Fruit fly (Drosophila melanogaster) whole organism, wandering third instar larva: ENCODE results near the gene CG17159.
A peak's percentile ranks its signal among the peaks of the same experiment; 100 is the strongest.

Experiments used
- Abd-B ChIP-seq: fragments of >200 bp; optimal IDR thresholded peaks from 2 replicates; lab custom pipeline; 2017; ENCODE audit warnings: missing biosample characterization, missing genetic modification characterization
- CG32264 ChIP-seq: fragments of 200-800 bp; sonication (Bioruptor generic); optimal IDR thresholded peaks from 2 replicates; lab custom pipeline; 2016; ENCODE audit warnings: missing biosample characterization, missing genetic modification characterization
- CG9705 ChIP-seq: fragments of 200-800 bp; sonication (Bioruptor generic); optimal IDR thresholded peaks from 2 replicates; lab custom pipeline; 2018; ENCODE audit warnings: missing biosample characterization, mild to moderate bottlenecking, missing genetic modification characterization
- CrebA ChIP-seq: fragments of 200-800 bp; sonication (Bioruptor generic); optimal IDR thresholded peaks from 2 replicates; lab custom pipeline; 2016; ENCODE audit warnings: missing biosample characterization, mild to moderate bottlenecking, missing genetic modification characterization, borderline replicate concordance
- Dfd ChIP-seq: fragments of >200 bp; optimal IDR thresholded peaks from 2 replicates; lab custom pipeline; 2017; ENCODE audit warnings: missing biosample characterization, missing genetic modification characterization
- Dif ChIP-seq: fragments of 200-275, 200-300 bp; sonication (Bioruptor generic); optimal IDR thresholded peaks from 2 replicates; lab custom pipeline; 2018; ENCODE audit warnings: missing biosample characterization, missing genetic modification characterization; ENCODE audit not compliant: partially characterized antibody
- GATAd ChIP-seq: sonication (Bioruptor generic); optimal IDR thresholded peaks from 2 replicates; lab custom pipeline; 2016; ENCODE audit warnings: missing biosample characterization, missing genetic modification characterization
- HLH106 ChIP-seq: fragments of 200-800 bp; optimal IDR thresholded peaks from 3 replicates; lab custom pipeline; 2019; ENCODE audit warnings: missing biosample characterization, mild to moderate bottlenecking, missing genetic modification characterization, moderate library complexity
- Hnf4 ChIP-seq: fragments of 200-800 bp; sonication (Bioruptor generic); optimal IDR thresholded peaks from 2 replicates; lab custom pipeline; 2016; ENCODE audit warnings: missing biosample characterization, mild to moderate bottlenecking, missing genetic modification characterization
- Hr78 ChIP-seq: fragments of >200 bp; optimal IDR thresholded peaks from 2 replicates; lab custom pipeline; 2017; ENCODE audit warnings: missing biosample characterization, missing genetic modification characterization
- Hr83 ChIP-seq: fragments of 200-300 bp; sonication (Bioruptor generic); optimal IDR thresholded peaks from 2 replicates; lab custom pipeline; 2016; ENCODE audit warnings: missing biosample characterization, mild to moderate bottlenecking, missing genetic modification characterization, moderate library complexity; ENCODE audit not compliant: poor library complexity, severe bottlenecking
- Jra ChIP-seq: sonication (Bioruptor generic); optimal IDR thresholded peaks from 2 replicates; lab custom pipeline; 2016; ENCODE audit warnings: missing biosample characterization, missing genetic modification characterization
- Mio ChIP-seq: sonication (Bioruptor generic); optimal IDR thresholded peaks from 2 replicates; lab custom pipeline; 2016; ENCODE audit warnings: missing biosample characterization, missing genetic modification characterization
- Myc ChIP-seq: fragments of >200 bp; optimal IDR thresholded peaks from 2 replicates; lab custom pipeline; 2017
- N ChIP-seq: fragments of >200 bp; optimal IDR thresholded peaks from 2 replicates; lab custom pipeline; 2018; ENCODE audit warnings: missing biosample characterization, missing external identifiers, missing genetic modification characterization
- OdsH ChIP-seq: fragments of 200-800 bp; sonication (Bioruptor generic); optimal IDR thresholded peaks from 2 replicates; lab custom pipeline; 2016; ENCODE audit warnings: missing biosample characterization, mild to moderate bottlenecking, missing genetic modification characterization
- Rel ChIP-seq, 2 experiments: fragments of 200-800 bp; sonication (Bioruptor generic) in 1 of 2; optimal IDR thresholded peaks; 2 replicates in 1 of 2; 3 replicates in 1 of 2; lab custom pipeline; 2016 to 2019; ENCODE audit warnings: mild to moderate bottlenecking in 2 of 2, missing biosample characterization in 2 of 2, missing genetic modification characterization in 2 of 2, moderate library complexity in 1 of 2
- Sp1 ChIP-seq: fragments of 200-800 bp; sonication (Bioruptor generic); optimal IDR thresholded peaks from 3 replicates; lab custom pipeline; 2019; ENCODE audit warnings: missing biosample characterization, mild to moderate bottlenecking, missing genetic modification characterization, moderate library complexity
- Vsx2 ChIP-seq: fragments of 200-300, 225-300 bp; sonication (Bioruptor generic); optimal IDR thresholded peaks from 2 replicates; lab custom pipeline; 2018; ENCODE audit warnings: missing biosample characterization, missing genetic modification characterization; ENCODE audit not compliant: partially characterized antibody
- br ChIP-seq: fragments of 200-800 bp; sonication (Bioruptor generic); optimal IDR thresholded peaks from 2 replicates; lab custom pipeline; 2016; ENCODE audit warnings: missing biosample characterization, missing genetic modification characterization
- brk ChIP-seq: fragments of 200-800 bp; sonication (Bioruptor generic); optimal IDR thresholded peaks from 2 replicates; lab custom pipeline; 2016; ENCODE audit warnings: missing biosample characterization, mild to moderate bottlenecking, missing genetic modification characterization
- dl ChIP-seq, 2 experiments: fragments of 175-275, 200-275 bp in 1 of 2; fragments of 200-275 bp in 1 of 2; sonication (Bioruptor generic); optimal IDR thresholded peaks; lab custom pipeline; 2018; ENCODE audit warnings: mild to moderate bottlenecking in 2 of 2, missing biosample characterization in 2 of 2, missing genetic modification characterization in 2 of 2, moderate library complexity in 2 of 2; ENCODE audit not compliant: partially characterized antibody in 2 of 2, insufficient read depth in 1 of 2
- dmrt93B ChIP-seq: fragments of 200-800 bp; sonication (Bioruptor generic); optimal IDR thresholded peaks from 2 replicates; lab custom pipeline; 2018; ENCODE audit warnings: missing biosample characterization, mild to moderate bottlenecking, missing genetic modification characterization
- dsf ChIP-seq: sonication (Bioruptor generic); optimal IDR thresholded peaks from 2 replicates; lab custom pipeline; 2016; ENCODE audit warnings: missing biosample characterization, missing genetic modification characterization, borderline replicate concordance
- ey ChIP-seq: fragments of 200-800 bp; sonication (Bioruptor generic); optimal IDR thresholded peaks from 2 replicates; lab custom pipeline; 2016; ENCODE audit warnings: missing biosample characterization, missing genetic modification characterization
- foxo ChIP-seq, 2 experiments: fragments of 200-800 bp; sonication (Bioruptor generic); optimal IDR thresholded peaks; 2 replicates in 1 of 2; 3 replicates in 1 of 2; lab custom pipeline; 2016 to 2017; ENCODE audit warnings: missing biosample characterization in 2 of 2, missing genetic modification characterization in 2 of 2
- fru ChIP-seq: fragments of 200-800 bp; sonication (Bioruptor generic); optimal IDR thresholded peaks from 3 replicates; lab custom pipeline; 2016; ENCODE audit warnings: missing biosample characterization, mild to moderate bottlenecking, missing genetic modification characterization
- h ChIP-seq: fragments of 200-800 bp; sonication (Bioruptor generic); optimal IDR thresholded peaks from 3 replicates; lab custom pipeline; 2016; ENCODE audit warnings: missing biosample characterization, mild to moderate bottlenecking, missing genetic modification characterization
- jim ChIP-seq: fragments of 175-275, 200-325 bp; sonication (Bioruptor generic); optimal IDR thresholded peaks from 2 replicates; lab custom pipeline; 2016; ENCODE audit warnings: missing biosample characterization, mild to moderate bottlenecking, missing genetic modification characterization
- lola ChIP-seq: fragments of >200 bp; optimal IDR thresholded peaks from 2 replicates; lab custom pipeline; 2017; ENCODE audit warnings: missing biosample characterization, missing genetic modification characterization
- pan ChIP-seq: fragments of >200 bp; optimal IDR thresholded peaks from 2 replicates; lab custom pipeline; 2017
- psq ChIP-seq: fragments of 200-800 bp; sonication (Bioruptor generic); optimal IDR thresholded peaks from 3 replicates; lab custom pipeline; 2017; ENCODE audit warnings: missing biosample characterization, mild to moderate bottlenecking, missing genetic modification characterization, moderate library complexity
- rgr ChIP-seq: fragments of 200-800 bp; sonication (Bioruptor generic); optimal IDR thresholded peaks from 3 replicates; lab custom pipeline; 2016; ENCODE audit warnings: missing biosample characterization, mild to moderate bottlenecking, missing genetic modification characterization
- sage ChIP-seq: fragments of 200-800 bp; sonication (Bioruptor generic); optimal IDR thresholded peaks from 2 replicates; lab custom pipeline; 2016; ENCODE audit warnings: missing biosample characterization, mild to moderate bottlenecking, missing genetic modification characterization
- sv ChIP-seq: fragments of 200-800 bp; sonication (Bioruptor generic); optimal IDR thresholded peaks from 3 replicates; lab custom pipeline; 2016; ENCODE audit warnings: missing biosample characterization, missing genetic modification characterization
- tai ChIP-seq: sonication (Bioruptor generic); optimal IDR thresholded peaks from 2 replicates; lab custom pipeline; 2016; ENCODE audit warnings: missing biosample characterization, missing genetic modification characterization
- usp ChIP-seq: fragments of >200 bp; optimal IDR thresholded peaks from 2 replicates; lab custom pipeline; 2017; ENCODE audit warnings: missing biosample characterization, missing genetic modification characterization
- woc ChIP-seq: sonication (Bioruptor generic); optimal IDR thresholded peaks from 2 replicates; lab custom pipeline; 2016; ENCODE audit warnings: missing biosample characterization, mild to moderate bottlenecking, missing genetic modification characterization

Gene CG17159

dm6 chrX:23092531-23092930, at the start of gene CG17159:
TSS of gene CG17159 (minus strand) at chrX:23092631.
- TF ChIP-seq Dif (GFP tag; lab: Kevin White, UChicago): no peak
- no peak for TF ChIP-seq Dfd (GFP tag; lab: Kevin White, UChicago)
- TF ChIP-seq dmrt93B (GFP tag; lab: Kevin White, UChicago): no peak
- no peak for TF ChIP-seq dl (GFP tag; optimal IDR thresholded peaks at IDR 0.05; lab: Kevin White, UChicago; ENCODE audit: insufficient read depth in 1 of 2, partially characterized antibody in 2 of 2)
- no peak for TF ChIP-seq Abd-B (GFP tag; lab: Kevin White, UChicago)
- TF ChIP-seq Sp1: no peak
- TF ChIP-seq dsf (GFP tag; lab: Kevin White, UChicago): no peak
- no peak for TF ChIP-seq pan (lab: Kevin White, UChicago)
- no peak for TF ChIP-seq rgr
- no peak for TF ChIP-seq CG32264
- TF ChIP-seq Myc (lab: Kevin White, UChicago): no peak
- no peak for TF ChIP-seq psq (GFP tag; lab: Kevin White, UChicago)
- TF ChIP-seq Jra (GFP tag; lab: Kevin White, UChicago): no peak
- TF ChIP-seq, all 38 proteins: peak for 0

dm6 chrX:23105692-23106091, 13.3 kb upstream of the CG17159 start, which contains the start of gene ATbp:
TSS of gene ATbp (plus strand) at chrX:23106003.
- TF ChIP-seq CG32264: no peak
- TF ChIP-seq sv (GFP tag; lab: Kevin White, UChicago): no peak
- peak; percentile 42 for TF ChIP-seq woc (GFP tag; lab: Kevin White, UChicago)
- TF ChIP-seq tai (GFP tag; lab: Kevin White, UChicago): peak; percentile 11
- no peak for TF ChIP-seq dsf (GFP tag; lab: Kevin White, UChicago)
- peak; percentile 14 for TF ChIP-seq h (GFP tag; lab: Kevin White, UChicago)
- TF ChIP-seq jim (GFP tag; lab: Kevin White, UChicago): no peak
- TF ChIP-seq psq (GFP tag; lab: Kevin White, UChicago): no peak
- TF ChIP-seq ey (GFP tag; lab: Kevin White, UChicago): no peak
- TF ChIP-seq Vsx2 (GFP tag; lab: Kevin White, UChicago): no peak
- TF ChIP-seq Sp1: no peak
- no peak for TF ChIP-seq Abd-B (GFP tag; lab: Kevin White, UChicago)
- no peak for TF ChIP-seq dl (GFP tag; optimal IDR thresholded peaks at IDR 0.05; lab: Kevin White, UChicago; ENCODE audit: insufficient read depth in 1 of 2, partially characterized antibody in 2 of 2)
- no peak for TF ChIP-seq Myc (lab: Kevin White, UChicago)
- TF ChIP-seq Dfd (GFP tag; lab: Kevin White, UChicago): no peak
- no peak for TF ChIP-seq sage
- TF ChIP-seq OdsH: no peak
- TF ChIP-seq GATAd (GFP tag; lab: Kevin White, UChicago): no peak
- no peak for TF ChIP-seq br (GFP tag; lab: Kevin White, UChicago)
- TF ChIP-seq dmrt93B (GFP tag; lab: Kevin White, UChicago): no peak
- TF ChIP-seq CrebA (GFP tag; lab: Kevin White, UChicago): no peak
- peak; percentile 35 for TF ChIP-seq Hnf4
- no peak for TF ChIP-seq fru
- TF ChIP-seq usp (GFP tag; lab: Kevin White, UChicago): no peak
- no peak for TF ChIP-seq Jra (GFP tag; lab: Kevin White, UChicago)
- TF ChIP-seq lola: no peak
- no peak for TF ChIP-seq N
- TF ChIP-seq pan (lab: Kevin White, UChicago): no peak
- TF ChIP-seq Dif (GFP tag; lab: Kevin White, UChicago): no peak
- no peak for TF ChIP-seq CG9705
- TF ChIP-seq HLH106: peak; percentile 21
- no peak for TF ChIP-seq Rel (GFP tag; optimal IDR thresholded peaks at IDR 0.05; lab: Kevin White, UChicago)
- TF ChIP-seq Rel (tag; optimal IDR thresholded peaks at IDR 0.05; lab: Kevin White, UChicago): no peak
- no peak for TF ChIP-seq Mio
- TF ChIP-seq foxo (GFP tag; optimal IDR thresholded peaks at IDR 0.05; lab: Kevin White, UChicago): no peak
- peak; percentile 1 for TF ChIP-seq brk
- TF ChIP-seq Hr78 (GFP tag; lab: Kevin White, UChicago): no peak
- TF ChIP-seq Hr83 (GFP tag; lab: Kevin White, UChicago): no peak
- peak; percentile 17 for TF ChIP-seq rgr
